Worm (Caenorhabditis elegans) whole organism, L3 larva: ENCODE data around the gene picd-1.

Source experiments
- ama-1 ChIP-seq: fragments of 150-350 bp; optimal IDR thresholded peaks from 2 replicates; lab custom pipeline; 2018
- ceh-28 ChIP-seq: fragments of 150-350 bp; optimal IDR thresholded peaks from 2 replicates; lab custom pipeline; 2014; ENCODE audit warnings: missing biosample characterization, missing genetic modification reagents, missing genetic modification characterization
- lin-39 ChIP-seq: fragments of 150-350 bp; optimal IDR thresholded peaks from 2 replicates; lab custom pipeline; 2018; ENCODE audit warnings: missing biosample characterization, missing genetic modification reagents, missing genetic modification characterization
- nhr-11 ChIP-seq: fragments of 150-350 bp; optimal IDR thresholded peaks from 2 replicates; lab custom pipeline; 2014; ENCODE audit warnings: missing biosample characterization, missing genetic modification characterization
- pha-4 ChIP-seq: fragments of 150-350 bp; optimal IDR thresholded peaks from 2 replicates; lab custom pipeline; 2014; ENCODE audit warnings: missing biosample characterization, missing genetic modification reagents, missing genetic modification characterization
- pqm-1 ChIP-seq: fragments of 150-350 bp; optimal IDR thresholded peaks from 2 replicates; lab custom pipeline; 2017; ENCODE audit warnings: missing biosample characterization, missing genetic modification characterization, inconsistent platforms
- sea-2 ChIP-seq: fragments of 150-350 bp; sonication (generic microtip); optimal IDR thresholded peaks from 4 replicates; lab custom pipeline; 2014; ENCODE audit warnings: missing biosample characterization, missing genetic modification reagents, missing genetic modification characterization
- unc-39 ChIP-seq: sonication (generic microtip); optimal IDR thresholded peaks from 4 replicates; lab custom pipeline; 2017; ENCODE audit warnings: missing biosample characterization, missing genetic modification characterization
- zag-1 ChIP-seq: fragments of 150-350 bp; optimal IDR thresholded peaks from 2 replicates; lab custom pipeline; 2014; ENCODE audit warnings: missing biosample characterization, missing genetic modification characterization
- ztf-11 ChIP-seq: fragments of 150-350 bp; optimal IDR thresholded peaks from 2 replicates; lab custom pipeline; 2014; ENCODE audit warnings: missing biosample characterization, missing genetic modification characterization
- ztf-4 ChIP-seq: fragments of 150-350 bp; optimal IDR thresholded peaks from 2 replicates; lab custom pipeline; 2014; ENCODE audit warnings: missing biosample characterization, missing genetic modification characterization

DNA sequence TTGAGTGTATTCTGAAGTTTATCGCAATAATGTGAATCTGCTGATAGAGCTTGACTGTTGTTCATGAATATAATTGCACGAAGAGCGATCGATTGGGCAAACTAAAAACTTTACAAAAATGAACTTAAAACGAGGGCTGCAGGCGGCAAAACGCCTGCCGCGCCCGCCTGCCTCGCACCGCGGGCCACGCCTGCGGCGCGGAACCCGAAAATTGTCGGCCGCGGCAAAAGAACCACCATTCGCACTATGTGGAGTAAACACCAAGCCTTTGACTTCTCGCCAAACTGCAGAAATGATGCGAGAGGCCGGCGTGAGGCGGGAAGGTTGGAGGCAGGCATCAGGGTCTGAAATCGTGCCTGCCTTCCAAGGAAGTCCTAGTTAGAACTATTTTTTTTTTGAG, 40.7 kb upstream of the picd-1 start:
- TF ChIP-seq ceh-28 (tag; lab: Kevin White, UChicago) (no peak), nhr-11 (tag; lab: Kevin White, UChicago) (no peak), ztf-4 (no peak), ztf-11 (tag; lab: Kevin White, UChicago) (no peak), unc-39 (tag; lab: Kevin White, UChicago) (no peak), pqm-1 (tag; lab: Kevin White, UChicago) (no peak), zag-1 (tag; lab: Kevin White, UChicago) (no peak), sea-2 (GFP tag; lab: Kevin White, UChicago) (no peak), pha-4 (tag; lab: Kevin White, UChicago) (no peak), lin-39 (tag; lab: Kevin White, UChicago) (no peak), ama-1 (lab: Kevin White, UChicago) (no peak)
